Worm (Caenorhabditis elegans) whole organism, early embryonic: ENCODE results near the gene C50B6.9.

Experiments
- B0310.2 ChIP-seq: sonication (generic microtip); optimal IDR thresholded peaks from 2 replicates; lab custom pipeline; 2016; ENCODE audit warnings: mild to moderate bottlenecking, missing genetic modification characterization, missing compliant biosample characterization
- F13C5.2 ChIP-seq: sonication (generic microtip); optimal IDR thresholded peaks from 2 replicates; lab custom pipeline; 2017; ENCODE audit warnings: mild to moderate bottlenecking, missing genetic modification characterization, inconsistent platforms, missing compliant biosample characterization
- aly-1 ChIP-seq: sonication (generic microtip); optimal IDR thresholded peaks from 2 replicates; lab custom pipeline; 2016; ENCODE audit warnings: missing genetic modification characterization, missing compliant biosample characterization
- ama-1 ChIP-seq: fragments of 150-350 bp; optimal IDR thresholded peaks from 2 replicates; lab custom pipeline; 2014
- ceh-13 ChIP-seq: fragments of 200-800 bp; sonication (Bioruptor generic); optimal IDR thresholded peaks from 2 replicates; lab custom pipeline; 2018; ENCODE audit warnings: mild to moderate bottlenecking, missing genetic modification characterization, missing compliant biosample characterization
- ceh-36 ChIP-seq: sonication (generic microtip); optimal IDR thresholded peaks from 2 replicates; lab custom pipeline; 2016; ENCODE audit warnings: missing genetic modification characterization, inconsistent platforms, missing compliant biosample characterization
- ets-7 ChIP-seq: sonication (generic microtip); optimal IDR thresholded peaks from 2 replicates; lab custom pipeline; 2016; ENCODE audit warnings: missing genotype, missing genetic modification characterization, missing compliant biosample characterization
- flt-1 ChIP-seq: fragments of 200-800 bp; sonication (Bioruptor generic); IDR thresholded peaks from 2 replicates; pipeline ENCODE4 v1.3.6; 2022; ENCODE audit warnings: missing genetic modification characterization, missing compliant biosample characterization
- hmbx-1 ChIP-seq: sonication (generic microtip); optimal IDR thresholded peaks from 2 replicates; lab custom pipeline; 2016; ENCODE audit warnings: mild to moderate bottlenecking, missing genetic modification characterization, missing compliant biosample characterization
- hmg-4 ChIP-seq: fragments of 200-800 bp; sonication (Bioruptor generic); optimal IDR thresholded peaks from 2 replicates; lab custom pipeline; 2018; ENCODE audit warnings: mild to moderate bottlenecking, missing genetic modification characterization, missing compliant biosample characterization
- hnd-1 ChIP-seq: sonication (generic microtip); optimal IDR thresholded peaks from 2 replicates; lab custom pipeline; 2016; ENCODE audit warnings: missing genetic modification characterization, missing compliant biosample characterization
- pes-1 ChIP-seq: fragments of 200-800 bp; sonication (Bioruptor generic); IDR thresholded peaks from 2 replicates; pipeline ENCODE4 v1.3.6; 2022; ENCODE audit warnings: missing genetic modification reagents, missing genetic modification characterization, missing compliant biosample characterization
- scrt-1 ChIP-seq: fragments of 200-800 bp; sonication (Bioruptor generic); IDR thresholded peaks from 2 replicates; pipeline ENCODE4 v1.3.6; 2022; ENCODE audit warnings: missing genetic modification characterization, missing compliant biosample characterization
- sea-1 ChIP-seq: fragments of 200-800 bp; sonication (Bioruptor generic); conservative IDR thresholded peaks from 2 replicates; pipeline ENCODE4 v1.3.6; 2022; ENCODE audit warnings: missing genetic modification characterization, missing compliant biosample characterization
- tbx-11 ChIP-seq: fragments of 200-800 bp; sonication (Bioruptor generic); IDR thresholded peaks from 2 replicates; pipeline ENCODE4 v1.3.6; 2022; ENCODE audit warnings: missing genetic modification characterization, missing compliant biosample characterization
- tbx-37 ChIP-seq: fragments of 200-800 bp; sonication (Bioruptor generic); conservative IDR thresholded peaks from 2 replicates; pipeline ENCODE4 v1.3.6; 2022; ENCODE audit warnings: missing genetic modification reagents, missing genetic modification characterization, missing compliant biosample characterization
- tra-4 ChIP-seq: sonication (generic microtip); optimal IDR thresholded peaks from 2 replicates; lab custom pipeline; 2017; ENCODE audit warnings: missing genetic modification characterization, missing compliant biosample characterization

Gene C50B6.9

DNA sequence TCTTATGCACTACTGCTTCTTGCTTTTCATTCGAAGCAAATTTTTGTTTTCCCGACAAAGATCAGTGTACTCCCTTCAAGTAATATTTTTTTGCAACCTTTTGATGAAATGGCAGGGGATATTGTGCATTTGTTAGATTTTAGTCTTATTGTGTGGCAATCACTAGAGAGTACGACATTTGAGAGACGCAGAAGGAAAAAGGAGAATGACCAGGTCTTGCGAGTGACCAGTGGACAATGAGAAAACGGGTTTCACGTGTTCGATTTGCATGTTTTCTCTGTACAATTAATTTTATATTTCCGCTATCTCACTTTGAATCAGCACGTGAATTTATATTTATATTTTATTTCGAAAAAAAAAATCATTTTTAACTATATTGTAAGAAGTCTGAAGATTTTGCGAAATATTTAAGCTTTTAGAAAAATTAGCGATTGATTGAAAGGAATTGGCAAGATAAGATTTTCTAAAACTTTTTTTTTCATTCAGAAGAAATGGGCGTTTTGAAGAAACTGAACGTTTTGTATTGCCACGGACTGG lies at the start of gene C50B6.9:
Gene C50B6.9 (plus strand): TSS at position 487 of the 537 bp plus-strand sequence.
- no peak for TF ChIP-seq ceh-36 (tag; lab: Kevin White, UChicago)
- no peak for TF ChIP-seq tra-4 (tag; lab: Kevin White, UChicago)
- no peak for TF ChIP-seq flt-1
- no peak for TF ChIP-seq sea-1
- TF ChIP-seq ets-7, result no peak
- no peak for TF ChIP-seq scrt-1 (GFP tag; lab: Robert Waterston, UW)
- no peak for TF ChIP-seq ceh-13 (GFP tag; lab: Kevin White, UChicago)
- no peak for TF ChIP-seq pes-1 (GFP tag; lab: Robert Waterston, UW)
- TF ChIP-seq B0310.2 (tag; lab: Kevin White, UChicago), result no peak
- TF ChIP-seq F13C5.2, result no peak
- TF ChIP-seq aly-1 (tag; lab: Kevin White, UChicago), result no peak
- no peak for TF ChIP-seq tbx-37 (GFP tag; lab: Robert Waterston, UW)
- no peak for TF ChIP-seq hnd-1 (tag; lab: Kevin White, UChicago)
- no peak for TF ChIP-seq ama-1 (lab: Kevin White, UChicago)
- TF ChIP-seq hmg-4 (GFP tag; lab: Kevin White, UChicago), result no peak
- TF ChIP-seq hmbx-1, result no peak
- TF ChIP-seq tbx-11 (GFP tag; lab: Robert Waterston, UW), result no peak

ce11 chrV:13286525-13286924 lies 49.6 kb upstream of the C50B6.9 start:
- TF ChIP-seq flt-1 (no peak), scrt-1 (GFP tag; lab: Robert Waterston, UW) (no peak), tbx-37 (GFP tag; lab: Robert Waterston, UW) (no peak), B0310.2 (tag; lab: Kevin White, UChicago) (no peak), hmbx-1 (no peak), tbx-11 (GFP tag; lab: Robert Waterston, UW) (no peak), aly-1 (tag; lab: Kevin White, UChicago) (no peak)

DNA sequence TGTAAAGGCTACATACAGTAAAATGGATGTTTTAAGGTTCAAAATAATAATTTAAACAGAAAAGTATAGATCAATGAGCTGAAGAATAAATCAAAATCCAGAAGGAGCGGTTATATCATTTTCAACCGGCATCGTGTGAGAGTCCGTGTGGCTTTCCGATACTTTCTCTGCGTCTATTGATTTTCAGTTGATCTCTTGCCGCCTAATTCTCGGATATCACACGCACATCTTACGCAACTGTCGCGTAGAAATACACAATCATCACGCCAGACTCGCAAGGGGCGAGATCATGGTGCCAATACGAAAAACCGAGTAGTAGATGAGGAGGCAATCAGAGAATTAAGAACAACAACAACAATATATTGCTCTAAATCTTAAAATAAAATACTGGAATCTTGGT lies 47.3 kb upstream of the C50B6.9 start:
- TF ChIP-seq hmbx-1 (no peak), ceh-13 (GFP tag; lab: Kevin White, UChicago) (no peak), B0310.2 (tag; lab: Kevin White, UChicago) (no peak), pes-1 (GFP tag; lab: Robert Waterston, UW) (no peak), sea-1 (no peak), ceh-36 (tag; lab: Kevin White, UChicago) (no peak), tbx-37 (GFP tag; lab: Robert Waterston, UW) (no peak), F13C5.2 (no peak), flt-1 (no peak), scrt-1 (GFP tag; lab: Robert Waterston, UW) (no peak), ets-7 (no peak), ama-1 (lab: Kevin White, UChicago) (no peak), tbx-11 (GFP tag; lab: Robert Waterston, UW) (no peak), tra-4 (tag; lab: Kevin White, UChicago) (no peak), aly-1 (tag; lab: Kevin White, UChicago) (no peak), hmg-4 (GFP tag; lab: Kevin White, UChicago) (no peak), hnd-1 (tag; lab: Kevin White, UChicago) (no peak)

DNA sequence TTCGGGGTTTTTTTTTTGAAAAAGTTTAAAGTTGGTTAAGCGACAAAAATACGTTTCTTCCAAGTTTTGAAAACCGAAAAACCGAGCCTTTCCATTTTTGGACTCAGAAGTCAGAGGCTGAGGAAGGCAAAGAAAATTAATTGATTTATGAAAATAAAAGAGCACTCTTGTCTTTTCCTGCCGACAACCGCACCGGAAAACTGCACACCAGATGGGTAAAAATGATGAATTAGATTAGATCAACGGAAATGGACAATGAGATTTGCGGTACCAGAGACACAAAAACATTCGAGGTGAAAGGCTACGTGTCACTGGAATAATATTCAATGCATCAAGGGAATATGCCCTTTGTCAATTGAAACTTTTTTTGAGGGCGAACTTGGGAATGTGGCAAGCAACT lies 41.7 kb upstream of the C50B6.9 start:
- TF ChIP-seq tbx-37 (GFP tag; lab: Robert Waterston, UW) (no peak), aly-1 (tag; lab: Kevin White, UChicago) (no peak), F13C5.2 (no peak), ceh-13 (GFP tag; lab: Kevin White, UChicago) (no peak), tbx-11 (GFP tag; lab: Robert Waterston, UW) (no peak), B0310.2 (tag; lab: Kevin White, UChicago) (no peak), tra-4 (tag; lab: Kevin White, UChicago) (no peak), ama-1 (lab: Kevin White, UChicago) (no peak)

DNA sequence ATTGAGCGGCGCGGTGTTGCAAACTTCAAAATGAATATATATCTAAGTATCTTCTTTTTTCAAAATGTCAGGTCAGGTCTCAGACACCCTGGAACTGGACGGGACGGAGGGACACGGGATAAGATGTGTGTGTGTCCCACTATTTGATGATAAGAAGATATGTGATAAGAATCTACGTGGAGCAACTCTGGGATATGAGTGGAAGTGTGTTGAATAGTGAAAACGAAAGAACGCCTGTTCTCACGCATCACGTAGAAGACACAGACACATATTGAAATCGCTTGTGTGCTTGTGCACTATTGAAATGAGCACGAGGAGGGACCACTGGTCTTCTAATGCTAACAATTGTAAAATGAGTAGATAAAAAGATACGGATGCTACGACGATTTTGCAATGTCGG lies 40.3 kb upstream of the C50B6.9 start, which contains the start of gene uig-1:
Gene uig-1 (minus strand): TSS at position 120 of the 400 bp plus-strand sequence.
- no peak for TF ChIP-seq ets-7
- TF ChIP-seq ama-1 (lab: Kevin White, UChicago), result no peak
- no peak for TF ChIP-seq flt-1
- no peak for TF ChIP-seq scrt-1 (GFP tag; lab: Robert Waterston, UW)
- no peak for TF ChIP-seq sea-1

DNA sequence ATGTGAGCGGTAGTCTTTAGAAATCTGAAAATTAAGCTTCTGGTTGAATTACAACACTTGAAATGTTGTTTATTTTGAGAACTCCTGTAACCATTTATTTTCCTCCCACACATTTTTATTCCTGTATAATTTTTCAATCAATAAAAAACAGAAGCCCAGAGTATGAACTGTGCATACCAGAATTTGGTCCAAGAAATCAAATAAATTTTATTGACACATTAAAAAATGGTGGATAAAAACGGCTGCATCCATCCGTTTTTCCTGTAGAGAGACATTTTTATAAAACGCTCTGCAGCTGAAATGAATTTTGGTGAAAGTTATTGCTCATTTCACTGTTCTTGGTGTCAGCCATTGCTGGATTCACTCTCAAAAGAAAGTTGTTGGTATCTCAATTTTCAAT lies 38.9 kb upstream of the C50B6.9 start, which contains the start of gene C26E1.1:
Gene C26E1.1 (plus strand): TSS at position 301 of the 400 bp plus-strand sequence.
- TF ChIP-seq ama-1 (lab: Kevin White, UChicago) (no peak), tbx-11 (GFP tag; lab: Robert Waterston, UW) (no peak), hmg-4 (GFP tag; lab: Kevin White, UChicago) (no peak), sea-1 (no peak), tra-4 (tag; lab: Kevin White, UChicago) (no peak), F13C5.2 (no peak), B0310.2 (tag; lab: Kevin White, UChicago) (no peak), hnd-1 (tag; lab: Kevin White, UChicago) (no peak), scrt-1 (GFP tag; lab: Robert Waterston, UW) (no peak), hmbx-1 (no peak), tbx-37 (GFP tag; lab: Robert Waterston, UW) (no peak), ceh-36 (tag; lab: Kevin White, UChicago) (no peak)

DNA sequence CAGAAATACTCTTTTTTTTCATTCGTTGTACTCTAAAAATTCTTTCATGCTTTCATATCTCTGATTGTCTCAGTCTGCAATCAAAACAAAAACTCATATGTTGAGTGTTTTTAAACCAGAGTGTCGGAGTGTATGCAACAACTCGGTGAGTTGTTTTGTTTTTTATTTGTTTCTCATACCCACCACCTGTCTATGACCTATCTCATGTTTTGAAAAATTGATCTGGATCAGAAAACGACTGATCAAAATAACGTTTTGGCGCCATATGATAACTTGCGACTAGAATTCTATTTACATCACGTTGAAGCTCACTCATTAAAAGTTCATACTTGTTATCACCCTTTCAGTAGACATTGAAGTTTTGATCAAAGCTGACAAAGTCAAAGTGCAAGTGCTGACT lies 37.5 kb upstream of the C50B6.9 start:
- no peak for TF ChIP-seq ceh-36 (tag; lab: Kevin White, UChicago)
- TF ChIP-seq ama-1 (lab: Kevin White, UChicago), result no peak
- no peak for TF ChIP-seq pes-1 (GFP tag; lab: Robert Waterston, UW)
- no peak for TF ChIP-seq tbx-11 (GFP tag; lab: Robert Waterston, UW)
- TF ChIP-seq aly-1 (tag; lab: Kevin White, UChicago), result no peak
- TF ChIP-seq B0310.2 (tag; lab: Kevin White, UChicago), result no peak
- TF ChIP-seq flt-1, result no peak
- TF ChIP-seq tbx-37 (GFP tag; lab: Robert Waterston, UW), result no peak
- no peak for TF ChIP-seq ceh-13 (GFP tag; lab: Kevin White, UChicago)
- no peak for TF ChIP-seq tra-4 (tag; lab: Kevin White, UChicago)
- TF ChIP-seq hmg-4 (GFP tag; lab: Kevin White, UChicago), result no peak
